Worm (Caenorhabditis elegans): ENCODE results near the gene fbxl-2.

- no peak for TF ChIP-seq nhr-76 (tag; optimal IDR thresholded peaks at IDR 0.05)
- TF ChIP-seq snpc-4 (tag; optimal IDR thresholded peaks at IDR 0.05), result no peak
- no peak for TF ChIP-seq nhr-12 (tag; optimal IDR thresholded peaks at IDR 0.05)
- TF ChIP-seq nhr-28 (tag; optimal IDR thresholded peaks at IDR 0.05), result no peak
- no peak for TF ChIP-seq elt-1 (tag; optimal IDR thresholded peaks at IDR 0.05; ENCODE audit: borderline replicate concordance, insufficient read depth)
Measured at ce11 chrIII:4765474-4765873, 8.4 kb downstream of the fbxl-2 start, which contains the start of gene B0393.5.

All from whole organism, mixed stage, embryonic.